Fruit fly (Drosophila melanogaster) whole organism, embryonic: Measurements from ENCODE around the gene CG12592.
A peak's percentile ranks its signal among the peaks of the same experiment; 100 is the strongest.

ENCODE experiments used
- Aef1 ChIP-seq: fragments of 200-800 bp; sonication (Bioruptor generic); IDR thresholded peaks from 3 replicates; pipeline ENCODE4 v1.3.6; 2022; ENCODE audit warnings: missing biosample characterization, missing genetic modification characterization
- Atf3 ChIP-seq: fragments of 200-800 bp; sonication (Bioruptor generic); optimal IDR thresholded peaks from 3 replicates; lab custom pipeline; 2016; ENCODE audit warnings: missing biosample characterization, missing genetic modification characterization
- Awh ChIP-seq: fragments of 200-800 bp; sonication (Bioruptor generic); IDR thresholded peaks from 2 replicates; pipeline ENCODE4, ENCODE4 v1.3.6; 2022; ENCODE audit warnings: missing biosample characterization, missing genetic modification characterization
- C15 ChIP-seq: fragments of 200-800 bp; sonication (Bioruptor generic); IDR thresholded peaks from 3 replicates; pipeline ENCODE4 v1.3.6; 2022; ENCODE audit warnings: missing biosample characterization, missing genetic modification characterization
- CG11456 ChIP-seq: fragments of 200-800 bp; sonication (Bioruptor generic); IDR thresholded peaks from 3 replicates; pipeline ENCODE4 v1.3.6; 2022; ENCODE audit warnings: missing biosample characterization, missing genetic modification characterization
- CG13775 ChIP-seq: fragments of 200-800 bp; sonication (Bioruptor generic); optimal IDR thresholded peaks from 3 replicates; lab custom pipeline; 2017; ENCODE audit warnings: missing biosample characterization, mild to moderate bottlenecking, missing genetic modification characterization
- CG14014 ChIP-seq: fragments of 200-800 bp; sonication (Bioruptor generic); IDR thresholded peaks from 2 replicates; pipeline ENCODE4 v1.3.6; 2022; ENCODE audit warnings: missing biosample characterization, missing genetic modification characterization
- CG15073 ChIP-seq: fragments of 200-800 bp; sonication (Bioruptor generic); optimal IDR thresholded peaks from 2 replicates; lab custom pipeline; 2016; ENCODE audit warnings: missing biosample characterization, missing genetic modification characterization
- CG17912 ChIP-seq: fragments of 200-800 bp; sonication (Bioruptor generic); optimal IDR thresholded peaks from 2 replicates; lab custom pipeline; 2018; ENCODE audit warnings: missing biosample characterization, mild to moderate bottlenecking, missing genetic modification characterization
- CG30020 ChIP-seq: fragments of 200-800 bp; optimal IDR thresholded peaks from 2 replicates; lab custom pipeline; 2019; ENCODE audit warnings: missing biosample characterization, mild to moderate bottlenecking, missing genetic modification characterization, moderate library complexity
- CG4282 ChIP-seq: fragments of 200-800 bp; sonication (Bioruptor generic); optimal IDR thresholded peaks from 2 replicates; lab custom pipeline; 2016; ENCODE audit warnings: missing biosample characterization, missing genetic modification characterization
- CG4424 ChIP-seq: fragments of 200-800 bp; sonication (Bioruptor generic); optimal IDR thresholded peaks from 3 replicates; lab custom pipeline; 2016; ENCODE audit warnings: missing biosample characterization, missing genetic modification characterization
- CG4617 ChIP-seq: fragments of 200-800 bp; sonication (Bioruptor generic); optimal IDR thresholded peaks from 3 replicates; lab custom pipeline; 2016; ENCODE audit warnings: missing biosample characterization, missing genetic modification characterization, borderline replicate concordance
- CG6654 ChIP-seq: fragments of 200-800 bp; sonication (Bioruptor generic); optimal IDR thresholded peaks from 2 replicates; lab custom pipeline; 2017; ENCODE audit warnings: missing biosample characterization, mild to moderate bottlenecking, missing genetic modification characterization
- CG6683 ChIP-seq: fragments of 200-800 bp; sonication (Bioruptor generic); optimal IDR thresholded peaks from 2 replicates; lab custom pipeline; 2017; ENCODE audit warnings: missing biosample characterization, mild to moderate bottlenecking, missing genetic modification characterization, missing genetic modification reagents
- CG9437 ChIP-seq: fragments of 200-800 bp; sonication (Bioruptor generic); optimal IDR thresholded peaks from 2 replicates; lab custom pipeline; 2018; ENCODE audit warnings: missing biosample characterization, mild to moderate bottlenecking, missing genetic modification characterization
- CG9817 ChIP-seq: fragments of 200-800 bp; sonication (Bioruptor generic); optimal IDR thresholded peaks from 2 replicates; lab custom pipeline; 2018; ENCODE audit warnings: missing biosample characterization, mild to moderate bottlenecking, missing genetic modification characterization, moderate library complexity
- CkIIα-i1 ChIP-seq: fragments of 200-800 bp; sonication (Bioruptor generic); IDR thresholded peaks from 2 replicates; pipeline ENCODE4 v1.3.6; 2022; ENCODE audit warnings: missing biosample characterization, missing genetic modification characterization
- GATAe ChIP-seq: fragments of 200-800 bp; sonication (Bioruptor generic); conservative IDR thresholded peaks from 2 replicates; pipeline ENCODE4 v1.3.6; 2022; ENCODE audit warnings: missing biosample characterization, missing genetic modification characterization
- HLH4C ChIP-seq: fragments of 200-800 bp; sonication (Bioruptor generic); IDR thresholded peaks from 3 replicates; pipeline ENCODE4 v1.3.6; 2022; ENCODE audit warnings: missing biosample characterization, missing genetic modification characterization; ENCODE audit not compliant: partially characterized antibody
- HLH54F ChIP-seq: fragments of 200-800 bp; sonication (Bioruptor generic); optimal IDR thresholded peaks from 3 replicates; lab custom pipeline; 2016; ENCODE audit warnings: missing biosample characterization, missing genetic modification characterization
- Hsf ChIP-seq: fragments of 200-800 bp; sonication (Bioruptor generic); optimal IDR thresholded peaks from 3 replicates; lab custom pipeline; 2016; ENCODE audit warnings: missing biosample characterization, missing genetic modification characterization
- Mes4 ChIP-seq: fragments of 200-800 bp; sonication (Bioruptor generic); optimal IDR thresholded peaks from 2 replicates; lab custom pipeline; 2016; ENCODE audit warnings: missing biosample characterization, missing genetic modification characterization
- Neu2 ChIP-seq: fragments of 200-800 bp; sonication (Bioruptor generic); optimal IDR thresholded peaks from 3 replicates; lab custom pipeline; 2016; ENCODE audit warnings: missing biosample characterization, missing genetic modification characterization, borderline replicate concordance
- Sin3A ChIP-seq: fragments of >200 bp; optimal IDR thresholded peaks from 2 replicates; lab custom pipeline; 2018
- Sry-δ ChIP-seq: fragments of 200-800 bp; sonication (Bioruptor generic); optimal IDR thresholded peaks from 2 replicates; lab custom pipeline; 2016; ENCODE audit warnings: missing biosample characterization, missing genetic modification characterization
- TFAM ChIP-seq: fragments of 200-800 bp; sonication (Bioruptor generic); optimal IDR thresholded peaks from 2 replicates; lab custom pipeline; 2017; ENCODE audit warnings: missing biosample characterization, missing genetic modification characterization, inconsistent platforms
- ash1 ChIP-seq: fragments of 200-800 bp; sonication (Bioruptor generic); optimal IDR thresholded peaks from 2 replicates; lab custom pipeline; 2018; ENCODE audit warnings: missing biosample characterization, mild to moderate bottlenecking, missing genetic modification characterization
- bowl ChIP-seq: fragments of 200-800 bp; sonication (Bioruptor generic); IDR thresholded peaks from 2 replicates; pipeline ENCODE4 v1.3.6; 2022; ENCODE audit warnings: missing biosample characterization, missing genetic modification characterization
- chinmo ChIP-seq: fragments of 200-800 bp; sonication (Bioruptor generic); IDR thresholded peaks from 4 replicates; pipeline ENCODE4 v1.3.6; 2022; ENCODE audit warnings: missing biosample characterization, missing genetic modification characterization; ENCODE audit not compliant: partially characterized antibody
- dan ChIP-seq: fragments of 200-800 bp; sonication (Bioruptor generic); IDR thresholded peaks from 2 replicates; pipeline ENCODE4 v1.3.6; 2022; ENCODE audit warnings: missing biosample characterization, missing genetic modification characterization
- danr ChIP-seq: fragments of 200-800 bp; sonication (Bioruptor generic); IDR thresholded peaks from 2 replicates; pipeline ENCODE4 v1.3.6; 2022; ENCODE audit warnings: missing biosample characterization, missing genetic modification characterization
- ems ChIP-seq: fragments of 200-800 bp; sonication (Bioruptor generic); optimal IDR thresholded peaks from 3 replicates; lab custom pipeline; 2016; ENCODE audit warnings: missing biosample characterization, missing genetic modification characterization
- gsb ChIP-seq: fragments of 200-800 bp; sonication (Bioruptor generic); IDR thresholded peaks from 2 replicates; pipeline ENCODE4 v1.3.6; 2022; ENCODE audit warnings: missing biosample characterization, missing genetic modification characterization
- gsb-n ChIP-seq: fragments of 200-800 bp; sonication (Bioruptor generic); optimal IDR thresholded peaks from 3 replicates; lab custom pipeline; 2018; ENCODE audit warnings: missing biosample characterization, mild to moderate bottlenecking, missing genetic modification characterization
- hbn ChIP-seq: fragments of 200-800 bp; sonication (Bioruptor generic); IDR thresholded peaks from 2 replicates; pipeline ENCODE4 v1.3.6; 2022; ENCODE audit warnings: missing biosample characterization, missing genetic modification characterization; ENCODE audit not compliant: partially characterized antibody
- jumu ChIP-seq: fragments of 200-800 bp; sonication (Bioruptor generic); optimal IDR thresholded peaks from 3 replicates; lab custom pipeline; 2016; ENCODE audit warnings: missing biosample characterization, missing genetic modification characterization
- nau ChIP-seq: fragments of 200-800 bp; sonication (Bioruptor generic); optimal IDR thresholded peaks from 3 replicates; lab custom pipeline; 2017; ENCODE audit warnings: missing biosample characterization, mild to moderate bottlenecking, missing genetic modification characterization, missing genetic modification reagents
- org-1 ChIP-seq: fragments of 200-800 bp; sonication (Bioruptor generic); optimal IDR thresholded peaks from 2 replicates; lab custom pipeline; 2017; ENCODE audit warnings: missing biosample characterization, missing genetic modification characterization
- otp ChIP-seq: fragments of 200-800 bp; sonication (Bioruptor generic); IDR thresholded peaks from 3 replicates; pipeline ENCODE4, ENCODE4 v1.3.6; 2022; ENCODE audit warnings: missing biosample characterization, missing genetic modification characterization
- pita ChIP-seq: fragments of 200-800 bp; sonication (Bioruptor generic); optimal IDR thresholded peaks from 2 replicates; lab custom pipeline; 2017; ENCODE audit warnings: missing biosample characterization, mild to moderate bottlenecking, missing genetic modification characterization
- sd ChIP-seq: fragments of 200-800 bp; sonication (Bioruptor generic); optimal IDR thresholded peaks from 3 replicates; lab custom pipeline; 2018; ENCODE audit warnings: missing biosample characterization, mild to moderate bottlenecking, missing genetic modification characterization, moderate library complexity
- sens ChIP-seq: fragments of 200-800 bp; sonication (Bioruptor generic); peaks from one replicate; lab custom pipeline; 2016; ENCODE audit warnings: missing biosample characterization, missing genetic modification characterization
- seq ChIP-seq: fragments of 200-800 bp; sonication (Bioruptor generic); IDR thresholded peaks from 2 replicates; pipeline ENCODE4 v1.3.6; 2022; ENCODE audit warnings: missing biosample characterization, missing genetic modification characterization
- slou ChIP-seq: fragments of 200-800 bp; sonication (Bioruptor generic); optimal IDR thresholded peaks from 3 replicates; lab custom pipeline; 2016; ENCODE audit warnings: missing biosample characterization, missing genetic modification characterization
- sqz ChIP-seq: fragments of 200-800 bp; sonication (Bioruptor generic); optimal IDR thresholded peaks from 3 replicates; lab custom pipeline; 2018; ENCODE audit warnings: missing biosample characterization, mild to moderate bottlenecking, missing genetic modification characterization
- ssp ChIP-seq: fragments of 200-800 bp; sonication (Bioruptor generic); IDR thresholded peaks from 2 replicates; pipeline ENCODE4 v1.3.6; 2022; ENCODE audit warnings: missing biosample characterization, missing genetic modification characterization
- stc ChIP-seq: fragments of 200-800 bp; sonication (Bioruptor generic); IDR thresholded peaks from 2 replicates; pipeline ENCODE4 v1.3.6; 2022; ENCODE audit warnings: missing biosample characterization, missing genetic modification characterization
- z ChIP-seq: fragments of 200-800 bp; sonication (Bioruptor generic); IDR thresholded peaks from 3 replicates; pipeline ENCODE4 v1.3.6; 2022; ENCODE audit warnings: missing biosample characterization, missing genetic modification characterization
- zen ChIP-seq: fragments of 200-800 bp; sonication (Bioruptor generic); optimal IDR thresholded peaks from 3 replicates; lab custom pipeline; 2018; ENCODE audit warnings: missing biosample characterization, mild to moderate bottlenecking, missing genetic modification characterization, moderate library complexity

The CG12592 gene

DNA sequence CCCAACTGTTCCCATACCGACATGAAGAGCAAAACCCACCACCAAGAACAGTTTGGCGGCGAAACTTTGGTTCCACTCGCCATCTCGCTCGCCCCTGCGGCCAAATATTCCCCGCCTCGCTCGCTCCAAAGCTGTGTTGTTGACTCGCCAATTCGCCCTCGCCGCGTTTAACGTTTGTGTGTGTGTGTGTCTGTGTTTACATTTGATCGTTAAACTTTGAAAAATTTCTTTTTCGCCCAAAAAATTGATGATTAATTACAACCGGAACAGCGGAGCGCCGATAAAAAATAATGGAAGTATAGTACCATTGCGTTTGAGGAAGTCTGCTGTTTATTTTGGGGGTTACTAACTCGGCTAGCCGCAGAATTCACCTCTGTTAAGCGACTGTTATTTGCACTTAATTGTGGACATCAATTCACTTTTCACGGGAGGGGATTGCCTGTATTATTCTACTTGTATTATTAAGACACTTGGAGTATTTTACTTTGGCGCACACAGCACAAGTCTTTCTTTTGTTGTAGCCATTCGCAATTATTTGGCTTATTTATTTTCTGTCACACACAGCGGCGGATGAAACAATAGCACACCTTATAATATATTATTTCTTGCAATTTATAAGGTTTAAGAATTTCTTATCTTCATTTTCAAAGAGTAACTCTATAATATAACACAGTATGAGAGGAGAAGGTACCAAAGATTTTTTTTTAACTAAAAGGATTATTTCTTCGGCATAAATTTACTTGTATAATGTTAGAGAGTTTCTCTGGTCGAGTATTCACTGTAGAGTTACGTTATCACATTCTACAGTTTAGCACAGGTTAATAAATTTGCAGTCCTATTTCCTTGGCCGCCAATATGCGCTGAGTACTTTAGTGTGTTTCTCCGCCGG lies 12.8 kb downstream of the CG12592 start (continued):
- TF ChIP-seq TFAM (GFP tag; lab: Kevin White, UChicago): no peak
- no peak for TF ChIP-seq CkIIα-i1 (GFP tag; lab: Robert Waterston, UW)
- no peak for TF ChIP-seq hbn (GFP tag; lab: Robert Waterston, UW)
- no peak for TF ChIP-seq CG14014 (GFP tag; lab: Robert Waterston, UW)
- peak; percentile 76 for TF ChIP-seq ems (GFP tag; lab: Kevin White, UChicago)
- peak; percentile 34 for TF ChIP-seq gsb-n (tag; lab: Kevin White, UChicago)
- TF ChIP-seq jumu (GFP tag; lab: Kevin White, UChicago): peak; percentile 64
- TF ChIP-seq CG9817: peak; percentile 86
- no peak for TF ChIP-seq CG4282 (GFP tag; lab: Kevin White, UChicago)
- no peak for TF ChIP-seq Sin3A
- peak; percentile 62 for TF ChIP-seq CG17912 (GFP tag; lab: Kevin White, UChicago)
- peak; percentile 55 for TF ChIP-seq nau
- TF ChIP-seq CG15073: no peak
- TF ChIP-seq danr: no peak
- peak; percentile 82 for TF ChIP-seq HLH54F (GFP tag; lab: Kevin White, UChicago)
- peak; percentile 89 for TF ChIP-seq CG13775 (GFP tag; lab: Kevin White, UChicago)
- no peak for TF ChIP-seq bowl
- TF ChIP-seq CG30020 (tag; lab: Kevin White, UChicago): no peak
- TF ChIP-seq ssp (GFP tag; lab: Robert Waterston, UW): no peak
- no peak for TF ChIP-seq C15 (GFP tag; lab: Robert Waterston, UW)
- peak; percentile 61 for TF ChIP-seq CG6654
- no peak for TF ChIP-seq z
- peak; percentile 83 for TF ChIP-seq CG4424 (GFP tag; lab: Kevin White, UChicago)
- TF ChIP-seq org-1 (GFP tag; lab: Kevin White, UChicago): peak; percentile 76
- TF ChIP-seq sqz (GFP tag; lab: Kevin White, UChicago): peak; percentile 70
- peak; percentile 25 for TF ChIP-seq CG4617 (GFP tag; lab: Kevin White, UChicago)
- peak; percentile 88 for TF ChIP-seq sens (GFP tag; lab: Kevin White, UChicago)
- TF ChIP-seq stc (GFP tag; lab: Robert Waterston, UW): no peak
- TF ChIP-seq Awh (GFP tag; lab: Robert Waterston, UW): no peak
- TF ChIP-seq slou (GFP tag; lab: Kevin White, UChicago): peak; percentile 67
- peak; percentile 86 for TF ChIP-seq Hsf (GFP tag; lab: Kevin White, UChicago)
- peak; percentile 81 for TF ChIP-seq CG9437
- TF ChIP-seq CG6683 (GFP tag; lab: Kevin White, UChicago): peak; percentile 51
- TF ChIP-seq dan (GFP tag; lab: Robert Waterston, UW): no peak
- TF ChIP-seq Neu2: peak; percentile 24
- no peak for TF ChIP-seq HLH4C (GFP tag; lab: Robert Waterston, UW)
- TF ChIP-seq sd (tag; lab: Kevin White, UChicago): peak; percentile 42
- TF ChIP-seq CG11456 (GFP tag; lab: Robert Waterston, UW): no peak
- TF ChIP-seq Sry-δ: no peak
- TF ChIP-seq chinmo (GFP tag; lab: Robert Waterston, UW): no peak
- no peak for TF ChIP-seq gsb (GFP tag; lab: Robert Waterston, UW)
- no peak for TF ChIP-seq ash1 (GFP tag; lab: Kevin White, UChicago)
- TF ChIP-seq Atf3 (GFP tag; lab: Kevin White, UChicago): no peak
- TF ChIP-seq seq (GFP tag; lab: Robert Waterston, UW): no peak
- TF ChIP-seq GATAe (GFP tag; lab: Robert Waterston, UW): no peak
- TF ChIP-seq Mes4 (GFP tag; lab: Kevin White, UChicago): no peak
- TF ChIP-seq otp (GFP tag; lab: Robert Waterston, UW): no peak
- TF ChIP-seq zen (tag; lab: Kevin White, UChicago): peak; percentile 52
- TF ChIP-seq pita (GFP tag; lab: Kevin White, UChicago): peak; percentile 14
- TF ChIP-seq Aef1: no peak
